Worm (Caenorhabditis elegans) whole organism, midembryonic: ENCODE results near the gene nduv-2.

ENCODE experiments used
- T22C8.4 ChIP-seq: fragments of 200-800 bp; sonication (Bioruptor generic); IDR thresholded peaks from 2 replicates; pipeline ENCODE4 v1.3.6; 2022; ENCODE audit warnings: missing genetic modification characterization, missing compliant biosample characterization
- cog-1 ChIP-seq: sonication (generic microtip); optimal IDR thresholded peaks from 2 replicates; lab custom pipeline; 2016; ENCODE audit warnings: missing genetic modification characterization, missing compliant biosample characterization
- flt-1 ChIP-seq: fragments of 200-800 bp; sonication (Bioruptor generic); IDR thresholded peaks from 2 replicates; pipeline ENCODE4 v1.3.6; 2022; ENCODE audit warnings: missing genetic modification characterization, missing compliant biosample characterization
- klf-2 ChIP-seq: fragments of 200-800 bp; sonication (Bioruptor generic); conservative IDR thresholded peaks from 2 replicates; pipeline ENCODE4 v1.3.6; 2022; ENCODE audit warnings: missing genetic modification reagents, missing genetic modification characterization, missing compliant biosample characterization
- med-1 ChIP-seq: sonication (generic microtip); optimal IDR thresholded peaks from 2 replicates; lab custom pipeline; 2017; ENCODE audit warnings: missing genetic modification characterization, mild to moderate bottlenecking, missing compliant biosample characterization, antibody characterized with exemption, missing genetic modification reagents; ENCODE audit not compliant: insufficient read depth
- ref-1 ChIP-seq: fragments of 200-800 bp; sonication (Bioruptor generic); conservative IDR thresholded peaks from 2 replicates; pipeline ENCODE4 v1.3.6; 2022; ENCODE audit warnings: missing genetic modification reagents, missing genetic modification characterization, missing compliant biosample characterization
- tab-1 ChIP-seq: fragments of 200-800 bp; sonication (Bioruptor generic); IDR thresholded peaks from 2 replicates; pipeline ENCODE4 v1.3.6; 2022; ENCODE audit warnings: missing genetic modification characterization, missing compliant biosample characterization
- ztf-23 ChIP-seq: fragments of 200-800 bp; sonication (Bioruptor generic); IDR thresholded peaks from 2 replicates; pipeline ENCODE4 v1.3.6; 2022; ENCODE audit warnings: missing genetic modification reagents, missing genetic modification characterization, missing compliant biosample characterization
- ztf-29 ChIP-seq: fragments of 200-800 bp; sonication (Bioruptor generic); IDR thresholded peaks from 2 replicates; pipeline ENCODE4 v1.3.6; 2022; ENCODE audit warnings: missing genetic modification reagents, missing genetic modification characterization, missing compliant biosample characterization

nduv-2 gene

DNA sequence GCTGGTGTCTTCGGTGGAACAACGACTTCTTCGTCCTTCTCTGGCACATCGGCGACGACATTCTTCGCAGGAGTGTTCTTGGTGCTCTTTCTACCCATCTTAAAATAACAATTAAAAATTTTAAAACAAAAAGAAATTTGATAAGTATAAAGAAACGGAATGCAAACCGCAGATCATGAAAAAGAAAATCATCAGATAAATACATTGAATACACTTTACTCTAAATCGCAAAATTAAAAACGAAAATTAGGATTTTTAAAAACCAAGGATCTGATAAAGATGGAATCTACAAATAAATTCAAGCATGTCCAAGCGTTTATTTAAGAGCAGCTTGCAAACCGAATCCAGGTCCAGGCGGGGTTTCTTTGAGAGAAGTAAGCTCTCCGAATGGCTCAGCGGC, 943 bp downstream of the nduv-2 start, which contains the start of gene F53F4.11:
Gene F53F4.11, minus strand, starts transcription at position 101 of the 400 bp plus-strand sequence.
- TF ChIP-seq klf-2 (GFP tag; lab: Robert Waterston, UW) (no peak), tab-1 (no peak), ztf-23 (no peak), T22C8.4 (GFP tag; lab: Robert Waterston, UW) (no peak)

DNA sequence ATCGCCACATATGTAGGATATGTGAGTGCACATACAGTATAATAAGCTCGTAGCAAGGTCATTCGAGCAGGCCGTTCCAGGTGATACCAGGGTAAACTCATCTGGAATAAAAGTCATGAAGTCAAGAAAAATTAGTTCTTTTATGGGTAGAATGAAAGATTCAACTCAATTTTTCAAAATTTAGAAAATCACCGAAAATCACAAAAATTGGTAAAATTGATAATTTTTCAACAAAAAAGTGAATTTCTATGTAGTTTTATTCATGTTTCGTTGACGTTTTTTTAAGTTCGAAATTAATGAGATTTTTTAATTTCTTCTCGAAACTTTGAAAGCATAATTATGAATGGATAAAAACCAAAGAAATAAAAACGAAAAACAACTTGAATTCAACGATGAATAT, 3.6 kb downstream of the nduv-2 start, which contains the start of gene F53F4.16:
Gene F53F4.16, minus strand, starts transcription at position 101 of the 400 bp plus-strand sequence.
- TF ChIP-seq T22C8.4 (GFP tag; lab: Robert Waterston, UW) (no peak), ztf-29 (GFP tag; lab: Robert Waterston, UW) (no peak), flt-1 (GFP tag; lab: Robert Waterston, UW) (no peak), ztf-23 (no peak), klf-2 (GFP tag; lab: Robert Waterston, UW) (no peak), med-1 (GFP tag; lab: Kevin White, UChicago) (no peak)

DNA sequence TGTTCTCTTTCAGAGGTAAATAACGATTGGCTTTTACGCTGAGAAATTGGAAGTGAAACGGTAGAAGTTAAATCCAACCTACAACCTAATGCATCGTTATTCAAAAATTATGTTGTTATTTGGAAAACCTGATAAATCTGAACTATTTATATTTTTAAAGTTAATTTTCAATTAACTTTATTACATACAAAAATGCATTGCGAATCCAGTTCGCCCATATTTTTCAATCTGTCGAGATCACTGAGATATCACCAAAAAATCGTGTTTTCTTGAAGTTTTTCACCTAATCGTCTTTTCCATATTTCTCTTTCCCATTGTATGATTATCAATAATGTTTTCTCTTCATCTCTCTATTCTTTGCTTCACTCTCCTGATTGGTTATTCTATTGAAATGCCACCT, 4.7 kb downstream of the nduv-2 start, which contains the start of gene F53F4.15:
Gene F53F4.15, plus strand, starts transcription at position 301 of the 400 bp plus-strand sequence.
- no peak for TF ChIP-seq ztf-29 (GFP tag; lab: Robert Waterston, UW)
- no peak for TF ChIP-seq med-1 (GFP tag; lab: Kevin White, UChicago)
- TF ChIP-seq T22C8.4 (GFP tag; lab: Robert Waterston, UW) = no peak
- TF ChIP-seq cog-1 (tag; lab: Kevin White, UChicago) = no peak
- TF ChIP-seq ref-1 (GFP tag; lab: Robert Waterston, UW) = no peak
- TF ChIP-seq ztf-23 = no peak

DNA sequence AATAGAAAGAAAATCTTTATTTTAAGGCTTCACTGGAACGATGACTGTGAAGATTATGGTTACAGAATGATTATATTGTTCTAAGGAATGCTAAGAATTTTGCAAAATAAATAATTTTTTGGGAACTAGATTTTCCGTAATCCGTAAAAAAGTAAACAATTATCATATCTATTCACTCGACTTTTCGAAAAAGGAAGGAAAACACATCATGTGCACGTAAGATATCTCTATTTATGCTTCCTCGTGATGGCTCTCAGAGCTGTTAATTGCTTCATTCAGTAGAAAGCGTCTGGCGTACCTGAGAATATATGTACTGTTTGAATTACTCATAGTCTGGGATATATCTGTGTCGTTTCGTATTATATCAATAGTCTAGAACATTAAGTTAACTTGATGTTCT, 5.6 kb downstream of the nduv-2 start, which contains the start of gene srd-11:
Gene srd-11, minus strand, starts transcription at position 101 of the 400 bp plus-strand sequence.
- TF ChIP-seq ztf-23 (no peak), T22C8.4 (GFP tag; lab: Robert Waterston, UW) (no peak), cog-1 (tag; lab: Kevin White, UChicago) (no peak), tab-1 (no peak), ztf-29 (GFP tag; lab: Robert Waterston, UW) (no peak), flt-1 (GFP tag; lab: Robert Waterston, UW) (no peak), klf-2 (GFP tag; lab: Robert Waterston, UW) (no peak), med-1 (GFP tag; lab: Kevin White, UChicago) (no peak), ref-1 (GFP tag; lab: Robert Waterston, UW) (no peak)

DNA sequence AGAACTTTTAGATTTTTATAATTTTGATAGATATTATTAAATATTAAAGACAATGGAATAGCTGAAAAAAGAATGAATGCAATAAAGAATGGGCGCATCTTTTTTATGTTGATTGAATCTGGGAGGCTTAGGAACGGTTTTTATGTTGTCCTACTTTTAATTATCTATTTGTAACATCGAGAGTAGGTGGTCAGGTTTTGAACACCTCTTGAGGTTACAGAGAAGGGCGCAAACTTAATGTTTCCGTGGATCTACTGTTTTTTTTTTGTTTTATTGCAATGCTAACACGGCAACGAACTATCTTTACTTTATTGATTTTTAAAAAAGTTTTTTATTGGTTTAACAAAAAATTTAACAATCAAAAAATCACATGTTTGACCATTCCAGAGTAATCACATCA, 11.5 kb downstream of the nduv-2 start, which contains the start of gene F53F4.7:
Gene F53F4.7, minus strand, starts transcription at position 101 of the 400 bp plus-strand sequence.
- no peak for TF ChIP-seq flt-1 (GFP tag; lab: Robert Waterston, UW)
- no peak for TF ChIP-seq med-1 (GFP tag; lab: Kevin White, UChicago)
- TF ChIP-seq klf-2 (GFP tag; lab: Robert Waterston, UW) = no peak
- TF ChIP-seq ref-1 (GFP tag; lab: Robert Waterston, UW) = no peak
- no peak for TF ChIP-seq cog-1 (tag; lab: Kevin White, UChicago)
- TF ChIP-seq ztf-23 = no peak
- no peak for TF ChIP-seq tab-1

DNA sequence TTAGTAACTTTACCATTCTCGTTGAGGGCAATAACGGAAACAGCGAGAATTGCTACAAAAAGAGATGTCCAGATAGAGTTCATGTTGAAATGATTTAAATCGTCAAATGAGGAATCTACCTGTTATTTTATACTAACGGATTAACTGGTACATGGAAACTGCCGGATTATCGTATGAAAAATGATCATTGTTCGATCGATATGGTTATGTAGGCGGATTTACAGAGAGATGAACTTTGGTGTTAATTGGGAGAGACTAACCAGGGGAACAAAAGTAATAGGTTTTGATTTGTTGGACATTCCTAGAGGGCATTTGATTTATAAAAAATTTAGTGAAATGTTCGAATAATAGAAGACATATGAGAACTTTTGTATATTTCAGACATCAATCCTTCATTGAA, 13.6 kb downstream of the nduv-2 start, which contains the start of gene spig-9:
Gene spig-9, minus strand, starts transcription at position 101 of the 400 bp plus-strand sequence.
- TF ChIP-seq med-1 (GFP tag; lab: Kevin White, UChicago) (no peak), flt-1 (GFP tag; lab: Robert Waterston, UW) (no peak), T22C8.4 (GFP tag; lab: Robert Waterston, UW) (no peak), ztf-29 (GFP tag; lab: Robert Waterston, UW) (no peak), klf-2 (GFP tag; lab: Robert Waterston, UW) (no peak), ztf-23 (no peak), cog-1 (tag; lab: Kevin White, UChicago) (no peak)

DNA sequence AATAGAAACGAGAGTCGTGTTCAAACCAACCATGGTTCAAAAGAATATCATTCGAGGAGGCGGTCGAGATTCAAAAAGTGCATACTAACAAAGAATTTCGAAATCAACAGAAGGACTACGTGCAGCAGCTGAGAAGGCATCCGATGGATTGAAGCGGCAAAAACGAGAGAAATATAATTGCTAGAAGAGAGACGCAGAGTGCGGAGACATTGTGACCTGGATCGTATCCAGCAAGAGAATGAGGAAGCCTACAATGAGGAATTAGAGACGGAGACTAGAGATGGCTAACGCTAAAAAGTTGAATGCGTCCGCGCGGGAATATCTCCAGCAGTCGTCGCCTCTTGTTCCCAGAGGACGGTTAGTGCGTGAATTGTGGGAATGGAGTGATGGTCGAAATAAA, 15.6 kb downstream of the nduv-2 start:
- TF ChIP-seq klf-2 (GFP tag; lab: Robert Waterston, UW) (no peak), cog-1 (tag; lab: Kevin White, UChicago) (no peak), med-1 (GFP tag; lab: Kevin White, UChicago) (no peak), ztf-23 (no peak), T22C8.4 (GFP tag; lab: Robert Waterston, UW) (no peak), ztf-29 (GFP tag; lab: Robert Waterston, UW) (no peak), flt-1 (GFP tag; lab: Robert Waterston, UW) (no peak), tab-1 (no peak), ref-1 (GFP tag; lab: Robert Waterston, UW) (no peak)

DNA sequence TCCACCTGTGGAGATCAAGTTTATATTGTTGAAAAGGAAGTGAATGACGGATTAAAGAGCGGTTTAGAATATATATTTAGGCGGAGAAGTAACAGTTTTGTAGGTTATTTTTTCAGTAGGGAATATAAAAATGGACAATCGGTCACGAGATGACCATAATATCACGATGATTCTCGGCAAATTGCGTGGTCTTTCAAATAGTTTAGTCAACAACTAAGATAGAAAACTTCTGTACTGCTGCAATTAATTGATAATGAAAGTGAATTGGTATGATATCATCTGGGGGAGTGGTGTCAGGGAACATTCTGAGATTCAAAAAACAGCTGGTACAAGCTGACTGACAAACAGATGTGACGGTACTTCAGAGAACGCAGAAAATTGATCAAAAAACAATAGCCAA, 16.9 kb downstream of the nduv-2 start:
- TF ChIP-seq klf-2 (GFP tag; lab: Robert Waterston, UW) = no peak
- TF ChIP-seq flt-1 (GFP tag; lab: Robert Waterston, UW) = no peak
- TF ChIP-seq T22C8.4 (GFP tag; lab: Robert Waterston, UW) = no peak
- TF ChIP-seq ztf-29 (GFP tag; lab: Robert Waterston, UW) = no peak
- no peak for TF ChIP-seq ref-1 (GFP tag; lab: Robert Waterston, UW)
- no peak for TF ChIP-seq tab-1
- no peak for TF ChIP-seq cog-1 (tag; lab: Kevin White, UChicago)
- TF ChIP-seq med-1 (GFP tag; lab: Kevin White, UChicago) = no peak
- no peak for TF ChIP-seq ztf-23

DNA sequence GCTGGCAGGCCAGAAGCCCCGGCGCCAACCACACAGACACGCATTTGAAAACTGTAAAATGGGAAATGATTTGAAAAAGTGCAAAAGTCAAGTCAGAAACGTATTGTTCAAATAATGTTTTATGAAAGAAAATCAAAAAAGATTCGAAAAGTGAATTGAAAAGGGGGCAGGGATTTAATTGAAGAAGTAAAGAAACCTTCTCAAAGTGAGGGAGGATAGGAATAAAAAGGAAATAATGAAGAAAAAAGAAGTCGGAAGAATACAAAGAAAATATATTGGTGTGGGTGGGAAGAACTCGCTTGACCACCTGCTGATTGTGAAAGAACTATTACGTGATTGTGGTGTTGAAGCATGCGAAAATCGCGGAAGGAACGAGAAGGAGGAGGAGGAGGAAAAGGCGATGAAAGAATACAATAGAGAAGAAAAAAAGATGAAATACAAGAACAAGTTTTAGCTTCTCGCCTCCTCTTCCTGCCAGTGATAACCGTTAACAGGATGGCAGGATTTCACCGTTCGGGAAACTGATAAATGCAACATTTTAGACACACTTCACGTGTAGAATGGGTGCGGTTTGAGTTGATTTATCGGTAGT, 18.6 kb downstream of the nduv-2 start, which contains the start of gene fmo-4:
Gene fmo-4, minus strand, starts transcription at position 51 of the 592 bp plus-strand sequence.
- TF ChIP-seq med-1 (GFP tag; lab: Kevin White, UChicago) (no peak), tab-1 (no peak), flt-1 (GFP tag; lab: Robert Waterston, UW) (no peak), ref-1 (GFP tag; lab: Robert Waterston, UW) (no peak), ztf-29 (GFP tag; lab: Robert Waterston, UW) (no peak), ztf-23 (no peak), T22C8.4 (GFP tag; lab: Robert Waterston, UW) (no peak)
